Worm (Caenorhabditis elegans): ENCODE measurements around the gene ZC443.1.
A peak's percentile ranks its signal among the peaks of the same experiment; 100 is the strongest.

Gene ZC443.1

ce11 chrV:12815386-12815785 lies 5.5 kb upstream of the ZC443.1 start:
- TF ChIP-seq dao-5 (tag; optimal IDR thresholded peaks at IDR 0.05) (no peak), W03F9.2 (tag; optimal IDR thresholded peaks at IDR 0.05) (no peak), him-1 (tag; optimal IDR thresholded peaks at IDR 0.05) (no peak)

ce11 chrV:12814481-12814882 lies 4.6 kb upstream of the ZC443.1 start:
- TF ChIP-seq W03F9.2 (tag; optimal IDR thresholded peaks at IDR 0.05) = no peak
- TF ChIP-seq him-1 (tag; optimal IDR thresholded peaks at IDR 0.05) = peak; percentile 83
- no peak for TF ChIP-seq dao-5 (tag; optimal IDR thresholded peaks at IDR 0.05)

- TF ChIP-seq him-1 (tag; optimal IDR thresholded peaks at IDR 0.05) (no peak), dao-5 (tag; optimal IDR thresholded peaks at IDR 0.05) (no peak), W03F9.2 (tag; optimal IDR thresholded peaks at IDR 0.05) (no peak)
Measured at ce11 chrV:12814022-12814421, 4.1 kb upstream of the ZC443.1 start, which contains the start of gene ZC443.3. Gene ZC443.3 (minus strand): TSS chrV:12814122.

- TF ChIP-seq W03F9.2 (tag; optimal IDR thresholded peaks at IDR 0.05) = no peak
- TF ChIP-seq dao-5 (tag; optimal IDR thresholded peaks at IDR 0.05) = no peak
- TF ChIP-seq him-1 (tag; optimal IDR thresholded peaks at IDR 0.05) = no peak
Measured at ce11 chrV:12811810-12812209, 1.9 kb upstream of the ZC443.1 start.

ce11 chrV:12811126-12811525 lies 1.2 kb upstream of the ZC443.1 start, which contains the start of gene ZC443.2:
Gene ZC443.2 (minus strand): TSS chrV:12811192.
- no peak for TF ChIP-seq W03F9.2 (tag; optimal IDR thresholded peaks at IDR 0.05)
- TF ChIP-seq dao-5 (tag; optimal IDR thresholded peaks at IDR 0.05) = no peak
- TF ChIP-seq him-1 (tag; optimal IDR thresholded peaks at IDR 0.05) = no peak

- no peak for TF ChIP-seq W03F9.2 (tag; optimal IDR thresholded peaks at IDR 0.05)
- TF ChIP-seq dao-5 (tag; optimal IDR thresholded peaks at IDR 0.05) = no peak
- no peak for TF ChIP-seq him-1 (tag; optimal IDR thresholded peaks at IDR 0.05)
Measured at ce11 chrV:12806190-12806589, 3.7 kb downstream of the ZC443.1 start, which contains the start of gene ZC443.7. Gene ZC443.7 (plus strand): TSS chrV:12806490.

- TF ChIP-seq dao-5 (tag; optimal IDR thresholded peaks at IDR 0.05) = no peak
- TF ChIP-seq W03F9.2 (tag; optimal IDR thresholded peaks at IDR 0.05) = no peak
Measured at ce11 chrV:12803274-12803673, 6.6 kb downstream of the ZC443.1 start, which contains the start of gene srbc-45. Gene srbc-45 (plus strand): TSS chrV:12803574.

- TF ChIP-seq him-1 (tag; optimal IDR thresholded peaks at IDR 0.05) (no peak), dao-5 (tag; optimal IDR thresholded peaks at IDR 0.05) (no peak), W03F9.2 (tag; optimal IDR thresholded peaks at IDR 0.05) (no peak)
Measured at ce11 chrV:12800171-12800570, 9.7 kb downstream of the ZC443.1 start, which contains the start of gene ugt-3. Gene ugt-3 (minus strand): TSS chrV:12800271.

ce11 chrV:12797992-12798391 lies 11.9 kb downstream of the ZC443.1 start, which contains the start of gene ugt-6:
Gene ugt-6 (minus strand): TSS chrV:12798224.
- no peak for TF ChIP-seq dao-5 (tag; optimal IDR thresholded peaks at IDR 0.05)
- TF ChIP-seq W03F9.2 (tag; optimal IDR thresholded peaks at IDR 0.05) = no peak
- no peak for TF ChIP-seq him-1 (tag; optimal IDR thresholded peaks at IDR 0.05)

- no peak for TF ChIP-seq dao-5 (tag; optimal IDR thresholded peaks at IDR 0.05)
- TF ChIP-seq him-1 (tag; optimal IDR thresholded peaks at IDR 0.05) = no peak
Measured at ce11 chrV:12796908-12797490, 12.9 kb downstream of the ZC443.1 start.

ce11 chrV:12795927-12796326 lies 14.0 kb downstream of the ZC443.1 start:
- TF ChIP-seq dao-5 (tag; optimal IDR thresholded peaks at IDR 0.05) = no peak
- TF ChIP-seq W03F9.2 (tag; optimal IDR thresholded peaks at IDR 0.05) = no peak
- no peak for TF ChIP-seq him-1 (tag; optimal IDR thresholded peaks at IDR 0.05)

ce11 chrV:12795196-12795595 lies 14.7 kb downstream of the ZC443.1 start, which contains the start of gene ugt-4:
Gene ugt-4 (minus strand): TSS chrV:12795336.
- TF ChIP-seq him-1 (tag; optimal IDR thresholded peaks at IDR 0.05) (no peak), dao-5 (tag; optimal IDR thresholded peaks at IDR 0.05) (no peak), W03F9.2 (tag; optimal IDR thresholded peaks at IDR 0.05) (no peak)

- TF ChIP-seq him-1 (tag; optimal IDR thresholded peaks at IDR 0.05) (no peak), W03F9.2 (tag; optimal IDR thresholded peaks at IDR 0.05) (no peak), dao-5 (tag; optimal IDR thresholded peaks at IDR 0.05) (no peak)
Measured at ce11 chrV:12792752-12793151, 17.1 kb downstream of the ZC443.1 start, which contains the start of gene ugt-5. Gene ugt-5 (minus strand): TSS chrV:12792965.

- TF ChIP-seq him-1 (tag; optimal IDR thresholded peaks at IDR 0.05) = no peak
- no peak for TF ChIP-seq W03F9.2 (tag; optimal IDR thresholded peaks at IDR 0.05)
- TF ChIP-seq dao-5 (tag; optimal IDR thresholded peaks at IDR 0.05) = no peak
Measured at ce11 chrV:12790188-12790587, 19.7 kb downstream of the ZC443.1 start, which contains the start of gene srbc-43. Gene srbc-43 (minus strand): TSS chrV:12790518.

ce11 chrV:12788451-12788850 lies 21.4 kb downstream of the ZC443.1 start, which contains the start of gene srbc-44:
Gene srbc-44 (minus strand): TSS chrV:12788551.
- TF ChIP-seq him-1 (tag; optimal IDR thresholded peaks at IDR 0.05) = no peak
- no peak for TF ChIP-seq W03F9.2 (tag; optimal IDR thresholded peaks at IDR 0.05)
- TF ChIP-seq dao-5 (tag; optimal IDR thresholded peaks at IDR 0.05) = no peak
